Fruit fly (Drosophila melanogaster) whole organism, pupa: ENCODE data around the gene CG16704.

Source experiments
- CG10348 ChIP-seq: fragments of 200-800 bp; sonication (Bioruptor generic); IDR thresholded peaks from 2 replicates; pipeline ENCODE4 v1.3.6; 2022; ENCODE audit warnings: missing biosample characterization, missing genetic modification characterization
- CG12605 ChIP-seq: fragments of 200-800 bp; sonication (Bioruptor generic); IDR thresholded peaks from 2 replicates; pipeline ENCODE4 v1.3.6; 2022; ENCODE audit warnings: missing biosample characterization, missing genetic modification characterization
- CG13204 ChIP-seq: fragments of 200-800 bp; sonication (Bioruptor generic); optimal IDR thresholded peaks from 2 replicates; lab custom pipeline; 2018; ENCODE audit warnings: missing biosample characterization, mild to moderate bottlenecking, missing genetic modification characterization, moderate library complexity
- CG14655 ChIP-seq: fragments of 200-800 bp; sonication (Bioruptor generic); optimal IDR thresholded peaks from 3 replicates; lab custom pipeline; 2017; ENCODE audit warnings: mild to moderate bottlenecking, missing biosample characterization, missing genetic modification reagents, missing genetic modification characterization
- CG15710 ChIP-seq: fragments of 200-800 bp; sonication (Bioruptor generic); optimal IDR thresholded peaks from 2 replicates; lab custom pipeline; 2018; ENCODE audit warnings: missing biosample characterization, mild to moderate bottlenecking, missing genetic modification characterization, moderate library complexity
- CG17806 ChIP-seq: fragments of 200-800 bp; sonication (Bioruptor generic); optimal IDR thresholded peaks from 2 replicates; lab custom pipeline; 2018; ENCODE audit warnings: missing biosample characterization, mild to moderate bottlenecking, missing genetic modification characterization, moderate library complexity
- CG32121 ChIP-seq: fragments of 200-800 bp; sonication (Bioruptor generic); IDR thresholded peaks from 2 replicates; pipeline ENCODE4 v1.3.6; 2022; ENCODE audit warnings: missing biosample characterization, missing genetic modification characterization
- CG34367 ChIP-seq: fragments of 200-800 bp; sonication (Bioruptor generic); optimal IDR thresholded peaks from 2 replicates; lab custom pipeline; 2018; ENCODE audit warnings: missing biosample characterization, mild to moderate bottlenecking, missing genetic modification characterization
- CG4496 ChIP-seq: fragments of 200-800 bp; sonication (Bioruptor generic); IDR thresholded peaks from 3 replicates; pipeline ENCODE4 v1.3.6; 2022; ENCODE audit warnings: missing biosample characterization, missing genetic modification characterization
- CG8159 ChIP-seq: fragments of 200-800 bp; sonication (Bioruptor generic); optimal IDR thresholded peaks from 3 replicates; lab custom pipeline; 2018; ENCODE audit warnings: missing biosample characterization, mild to moderate bottlenecking, missing genetic modification characterization, moderate library complexity
- CG8301 ChIP-seq: fragments of 200-800 bp; sonication (Bioruptor generic); optimal IDR thresholded peaks from 2 replicates; lab custom pipeline; 2018; ENCODE audit warnings: missing biosample characterization, mild to moderate bottlenecking, missing genetic modification characterization
- CG9948 ChIP-seq: fragments of 200-800 bp; sonication (Bioruptor generic); optimal IDR thresholded peaks from 2 replicates; lab custom pipeline; 2018; ENCODE audit warnings: missing biosample characterization, mild to moderate bottlenecking, missing genetic modification characterization, moderate library complexity
- D1 ChIP-seq: fragments of 200-800 bp; sonication (Bioruptor generic); optimal IDR thresholded peaks from 2 replicates; lab custom pipeline; 2018; ENCODE audit warnings: missing biosample characterization, mild to moderate bottlenecking, missing genetic modification characterization, moderate library complexity
- EcR ChIP-seq: fragments of 200-800 bp; sonication (Bioruptor generic); optimal IDR thresholded peaks from 3 replicates; lab custom pipeline; 2019; ENCODE audit warnings: missing biosample characterization, missing genetic modification characterization, mild to moderate bottlenecking, moderate library complexity, missing genetic modification reagents
- Ets98B ChIP-seq: fragments of 200-800 bp; sonication (Bioruptor generic); IDR thresholded peaks from 2 replicates; pipeline ENCODE4 v1.3.6; 2022; ENCODE audit warnings: missing biosample characterization, missing genetic modification characterization
- Pif1A ChIP-seq: fragments of 200-800 bp; sonication (Bioruptor generic); optimal IDR thresholded peaks from 3 replicates; lab custom pipeline; 2016; ENCODE audit warnings: missing biosample characterization, missing genetic modification characterization
- Pif1B ChIP-seq: fragments of 200-800 bp; sonication (Bioruptor generic); optimal IDR thresholded peaks from 3 replicates; lab custom pipeline; 2016; ENCODE audit warnings: missing biosample characterization, missing genetic modification characterization
- Snoo ChIP-seq: fragments of 200-800 bp; sonication (Bioruptor generic); optimal IDR thresholded peaks from 3 replicates; lab custom pipeline; 2017; ENCODE audit warnings: missing biosample characterization, mild to moderate bottlenecking, missing genetic modification characterization, inconsistent platforms
- fd96Ca ChIP-seq: fragments of 200-800 bp; sonication (Bioruptor generic); IDR thresholded peaks from 3 replicates; pipeline ENCODE4 v1.3.6; 2022; ENCODE audit warnings: missing biosample characterization, missing genetic modification characterization
- gl ChIP-seq: fragments of 200-800 bp; sonication (Bioruptor generic); optimal IDR thresholded peaks from 2 replicates; lab custom pipeline; 2018; ENCODE audit warnings: missing biosample characterization, mild to moderate bottlenecking, missing genetic modification characterization
- rn ChIP-seq: fragments of 200-800 bp; sonication (Bioruptor generic); IDR thresholded peaks from 2 replicates; pipeline ENCODE4 v1.3.6; 2022; ENCODE audit warnings: missing biosample characterization, missing genetic modification characterization

CG16704 gene

dm6 chr2L:3669034-3669433 lies 23.4 kb downstream of the CG16704 start, which contains the start of gene Sfp24Bd:
Sfp24Bd (minus strand) TSS chr2L:3669134.
- no peak for TF ChIP-seq D1 (tag; lab: Kevin White, UChicago)
- TF ChIP-seq CG32121 (GFP tag; lab: Robert Waterston, UW) = no peak
- no peak for TF ChIP-seq EcR (GFP tag; lab: Kevin White, UChicago)
- no peak for TF ChIP-seq CG34367 (tag; lab: Kevin White, UChicago)
- TF ChIP-seq gl = no peak
- no peak for TF ChIP-seq Pif1B (GFP tag; lab: Kevin White, UChicago)
- no peak for TF ChIP-seq CG12605 (GFP tag; lab: Robert Waterston, UW)
- no peak for TF ChIP-seq rn (GFP tag; lab: Robert Waterston, UW)
- TF ChIP-seq CG15710 (tag; lab: Kevin White, UChicago) = no peak
- TF ChIP-seq CG4496 (GFP tag; lab: Robert Waterston, UW) = no peak

dm6 chr2L:3668451-3668850 lies 23.9 kb downstream of the CG16704 start, which contains the start of gene Sfp24Ba:
Sfp24Ba (minus strand) TSS chr2L:3668551.
- TF ChIP-seq CG4496 (GFP tag; lab: Robert Waterston, UW) = no peak
- TF ChIP-seq Pif1A (GFP tag; lab: Kevin White, UChicago) = no peak
- no peak for TF ChIP-seq gl
- TF ChIP-seq CG10348 (GFP tag; lab: Robert Waterston, UW) = no peak
- TF ChIP-seq CG12605 (GFP tag; lab: Robert Waterston, UW) = no peak
- no peak for TF ChIP-seq rn (GFP tag; lab: Robert Waterston, UW)
- no peak for TF ChIP-seq CG15710 (tag; lab: Kevin White, UChicago)
- TF ChIP-seq CG9948 (tag; lab: Kevin White, UChicago) = no peak
- TF ChIP-seq Ets98B (GFP tag; lab: Robert Waterston, UW) = no peak
- no peak for TF ChIP-seq CG14655 (GFP tag; lab: Kevin White, UChicago)
- no peak for TF ChIP-seq CG8159 (tag; lab: Kevin White, UChicago)
- TF ChIP-seq D1 (tag; lab: Kevin White, UChicago) = no peak
- no peak for TF ChIP-seq CG13204 (GFP tag; lab: Kevin White, UChicago)
- no peak for TF ChIP-seq CG32121 (GFP tag; lab: Robert Waterston, UW)
- no peak for TF ChIP-seq CG34367 (tag; lab: Kevin White, UChicago)
- TF ChIP-seq Snoo (tag; lab: Kevin White, UChicago) = no peak
- TF ChIP-seq EcR (GFP tag; lab: Kevin White, UChicago) = no peak
- TF ChIP-seq Pif1B (GFP tag; lab: Kevin White, UChicago) = no peak
- no peak for TF ChIP-seq fd96Ca
- no peak for TF ChIP-seq CG17806 (tag; lab: Kevin White, UChicago)
- TF ChIP-seq, all 21 proteins: peak for 0

DNA sequence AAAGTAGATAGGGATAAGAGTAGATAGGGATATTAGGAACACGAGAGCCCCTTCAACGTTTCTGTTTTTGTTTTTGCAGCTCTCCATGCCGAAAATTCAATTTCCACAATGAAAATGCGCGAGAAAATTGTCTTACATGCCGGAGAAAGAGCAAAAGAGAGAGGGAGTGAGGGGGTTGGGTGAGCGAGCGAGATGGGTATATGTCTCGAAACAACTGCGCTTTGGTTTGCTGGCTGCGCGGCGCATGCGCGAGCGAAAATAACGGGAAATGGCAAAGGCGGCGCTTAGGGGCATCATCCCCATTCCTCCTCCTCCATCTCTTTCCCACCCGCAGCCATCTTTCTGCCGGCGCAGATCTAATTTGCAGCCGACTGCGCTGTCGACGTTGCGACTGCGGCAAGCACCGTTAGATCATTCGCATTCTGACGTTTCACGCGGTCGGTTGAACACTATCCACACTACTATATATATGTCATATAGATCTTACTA lies 30.0 kb downstream of the CG16704 start, which contains the start of gene Drgx:
Gene Drgx, plus strand, starts transcription at position 439 of the 489 bp plus-strand sequence.
- TF ChIP-seq CG32121 (GFP tag; lab: Robert Waterston, UW) (peak; percentile 20; the same call in 1 of the 2 replicates), Ets98B (GFP tag; lab: Robert Waterston, UW) (0 out of 2 replicates have a peak, but pooled peaks have one; percentile 12), CG13204 (GFP tag; lab: Kevin White, UChicago) (no peak), Pif1B (GFP tag; lab: Kevin White, UChicago) (no peak), D1 (tag; lab: Kevin White, UChicago) (peak; percentile 3)

DNA sequence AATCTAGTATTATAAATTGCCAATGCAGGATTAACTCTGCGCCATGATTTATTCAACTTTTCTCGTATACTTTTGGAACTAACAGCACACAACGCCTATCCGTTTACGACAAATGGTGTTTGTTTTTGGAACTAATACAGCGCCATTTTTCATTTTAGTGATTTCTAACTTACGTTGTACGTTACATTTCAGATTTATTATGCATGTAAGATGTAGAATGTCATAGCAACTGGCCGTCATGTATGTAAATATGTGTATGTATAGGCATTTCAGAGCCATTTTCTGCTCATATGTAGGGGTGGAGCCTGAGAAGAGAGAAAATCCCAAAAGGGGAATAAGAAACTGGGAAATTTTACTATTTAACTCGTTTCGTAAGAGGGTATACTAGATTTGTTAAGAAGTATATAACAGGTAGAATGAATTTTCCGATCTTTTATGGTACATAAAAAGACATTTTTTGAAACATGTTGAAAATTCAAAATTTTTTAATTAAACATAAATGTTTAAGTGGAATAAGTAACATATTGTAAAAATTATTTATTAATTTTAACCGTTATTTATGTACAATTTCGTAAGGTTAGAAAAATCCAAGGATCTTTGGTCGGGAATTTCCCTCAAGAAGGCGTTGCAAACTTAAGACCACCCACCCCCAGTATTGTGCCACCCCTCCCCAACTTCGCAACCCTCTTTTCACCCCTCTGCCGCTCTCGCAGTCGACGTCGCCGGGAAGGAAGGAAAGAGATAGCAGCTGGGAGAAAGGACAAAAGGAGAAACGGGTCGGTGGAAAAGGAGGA lies 34.8 kb downstream of the CG16704 start:
- TF ChIP-seq CG8159 (tag; lab: Kevin White, UChicago) (peak; percentile 53), Pif1A (GFP tag; lab: Kevin White, UChicago) (no peak), CG14655 (GFP tag; lab: Kevin White, UChicago) (peak; percentile 51), fd96Ca (no peak), CG9948 (tag; lab: Kevin White, UChicago) (peak; percentile 29), CG13204 (GFP tag; lab: Kevin White, UChicago) (no peak), CG32121 (GFP tag; lab: Robert Waterston, UW) (peak; percentile 36; the same call in 1 of the 2 replicates), Ets98B (GFP tag; lab: Robert Waterston, UW) (0 out of 2 replicates have a peak, but pooled peaks have one; percentile 53), gl (no peak), CG17806 (tag; lab: Kevin White, UChicago) (peak; percentile 11), D1 (tag; lab: Kevin White, UChicago) (peak; percentile 43), CG34367 (tag; lab: Kevin White, UChicago) (no peak), Pif1B (GFP tag; lab: Kevin White, UChicago) (no peak), CG12605 (GFP tag; lab: Robert Waterston, UW) (no peak), CG10348 (GFP tag; lab: Robert Waterston, UW) (no peak), CG4496 (GFP tag; lab: Robert Waterston, UW) (0 out of 3 replicates have a peak, but pooled peaks have one; percentile 40), CG15710 (tag; lab: Kevin White, UChicago) (peak; percentile 43), EcR (GFP tag; lab: Kevin White, UChicago) (no peak), rn (GFP tag; lab: Robert Waterston, UW) (no peak), Snoo (tag; lab: Kevin White, UChicago) (no peak), CG8301 (peak; percentile 41)

- TF ChIP-seq CG32121 (GFP tag; lab: Robert Waterston, UW) = peak; percentile 15; the same call in 1 of the 2 replicates
- no peak for TF ChIP-seq rn (GFP tag; lab: Robert Waterston, UW)
- TF ChIP-seq CG14655 (GFP tag; lab: Kevin White, UChicago) = no peak
- no peak for TF ChIP-seq Snoo (tag; lab: Kevin White, UChicago)
- no peak for TF ChIP-seq CG8159 (tag; lab: Kevin White, UChicago)
- TF ChIP-seq CG17806 (tag; lab: Kevin White, UChicago) = peak; percentile 2
- TF ChIP-seq CG12605 (GFP tag; lab: Robert Waterston, UW) = no peak
- TF ChIP-seq CG8301 = no peak
- TF ChIP-seq Ets98B (GFP tag; lab: Robert Waterston, UW) = peak; percentile 6; the same call in 1 of the 2 replicates
Measured at dm6 chr2L:3656667-3657066, 35.7 kb downstream of the CG16704 start, which contains the start of gene for. for (minus strand) TSS chr2L:3656953.
